Worm (Caenorhabditis elegans) whole organism, L3 larva: ENCODE measurements around the gene ttr-18.

Experiments
- ceh-9 ChIP-seq: sonication (generic microtip); optimal IDR thresholded peaks from 2 replicates; lab custom pipeline; 2018; ENCODE audit warnings: missing biosample characterization, missing genetic modification characterization
- egl-5 ChIP-seq: fragments of 150-350 bp; optimal IDR thresholded peaks from 2 replicates; lab custom pipeline; 2017; ENCODE audit warnings: missing biosample characterization, missing genetic modification reagents, missing genetic modification characterization, inconsistent platforms
- fkh-10 ChIP-seq: sonication (generic microtip); optimal IDR thresholded peaks from 2 replicates; lab custom pipeline; 2017; ENCODE audit warnings: missing biosample characterization, missing genetic modification reagents, missing genetic modification characterization
- lin-15B ChIP-seq: fragments of 150-350 bp; optimal IDR thresholded peaks from 2 replicates; lab custom pipeline; 2014; ENCODE audit warnings: missing biosample characterization, missing genetic modification characterization
- mdl-1 ChIP-seq: fragments of 150-350 bp; optimal IDR thresholded peaks from 2 replicates; lab custom pipeline; 2014; ENCODE audit warnings: missing biosample characterization, missing genetic modification characterization
- nhr-23 ChIP-seq: fragments of 150-350 bp; optimal IDR thresholded peaks from 2 replicates; lab custom pipeline; 2014; ENCODE audit warnings: missing biosample characterization, missing genetic modification reagents, missing genetic modification characterization
- nhr-237 ChIP-seq: fragments of 150-350 bp; optimal IDR thresholded peaks from 2 replicates; lab custom pipeline; 2014; ENCODE audit warnings: missing biosample characterization, missing genetic modification characterization
- nhr-77 ChIP-seq: fragments of 150-350 bp; optimal IDR thresholded peaks from 2 replicates; lab custom pipeline; 2014; ENCODE audit warnings: missing biosample characterization, missing genetic modification characterization
- pha-4 ChIP-seq: fragments of 150-350 bp; optimal IDR thresholded peaks from 2 replicates; lab custom pipeline; 2014; ENCODE audit warnings: missing biosample characterization, missing genetic modification reagents, missing genetic modification characterization
- pqm-1 ChIP-seq: fragments of 150-350 bp; optimal IDR thresholded peaks from 2 replicates; lab custom pipeline; 2017; ENCODE audit warnings: missing biosample characterization, missing genetic modification characterization, inconsistent platforms
- snpc-4 ChIP-seq: fragments of 150-350 bp; optimal IDR thresholded peaks from 2 replicates; lab custom pipeline; 2014; ENCODE audit warnings: missing biosample characterization, missing genetic modification characterization
- tbx-2 ChIP-seq: sonication (generic microtip); optimal IDR thresholded peaks from 2 replicates; lab custom pipeline; 2016; ENCODE audit warnings: mild to moderate bottlenecking, missing genetic modification characterization, missing compliant biosample characterization
- unc-62 ChIP-seq: fragments of 150-350 bp; sonication (generic microtip); optimal IDR thresholded peaks from 4 replicates; lab custom pipeline; 2014; ENCODE audit warnings: missing biosample characterization, missing genetic modification reagents, missing genetic modification characterization
- ztf-11 ChIP-seq: fragments of 150-350 bp; optimal IDR thresholded peaks from 2 replicates; lab custom pipeline; 2014; ENCODE audit warnings: missing biosample characterization, missing genetic modification characterization

ce11 chrII:11472542-11472941 is 14.0 kb downstream of the ttr-18 start:
- TF ChIP-seq fkh-10 (GFP tag; lab: Kevin White, UChicago): no peak
- no peak for TF ChIP-seq unc-62
- no peak for TF ChIP-seq ztf-11 (tag; lab: Kevin White, UChicago)
- TF ChIP-seq nhr-77 (tag; lab: Kevin White, UChicago): no peak
- no peak for TF ChIP-seq ceh-9 (tag; lab: Kevin White, UChicago)
- TF ChIP-seq pqm-1 (tag; lab: Kevin White, UChicago): peak; percentile 77
- TF ChIP-seq pha-4 (tag; lab: Kevin White, UChicago): peak; percentile 5
- TF ChIP-seq lin-15B (tag; lab: Kevin White, UChicago): no peak
- no peak for TF ChIP-seq tbx-2 (tag; lab: Kevin White, UChicago)
- TF ChIP-seq nhr-23 (tag; lab: Kevin White, UChicago): no peak
- TF ChIP-seq egl-5 (tag; lab: Kevin White, UChicago): no peak
- TF ChIP-seq snpc-4 (tag; lab: Kevin White, UChicago): peak; percentile 47
- TF ChIP-seq nhr-237: no peak
- TF ChIP-seq mdl-1 (tag; lab: Kevin White, UChicago): peak; percentile 4
